Fruit fly (Drosophila melanogaster): ENCODE measurements around the gene CG4318.

The CG4318 gene

dm6 chrX:13135702-13136101 lies 19.0 kb downstream of the CG4318 start (continued):
- TF ChIP-seq CG18599 (GFP tag; optimal IDR thresholded peaks at IDR 0.05): peak; percentile 31
- peak; percentile 5 for TF ChIP-seq CG30431 (GFP tag; optimal IDR thresholded peaks at IDR 0.05)
- TF ChIP-seq Ptx1 (GFP tag; IDR thresholded peaks at IDR 0.05): peak; percentile 76
- TF ChIP-seq pfk (GFP tag; optimal IDR thresholded peaks at IDR 0.05): no peak
- TF ChIP-seq chinmo (GFP tag; IDR thresholded peaks at IDR 0.05; ENCODE audit: partially characterized antibody): no peak
- peak; percentile 28 for TF ChIP-seq gcm (GFP tag; optimal IDR thresholded peaks at IDR 0.05)
- TF ChIP-seq CG2129 (GFP tag; IDR thresholded peaks at IDR 0.05; ENCODE audit: partially characterized antibody): no peak
- peak; percentile 24; the same call in 1 of the 2 replicates for TF ChIP-seq MBD-R2 (GFP tag; IDR thresholded peaks at IDR 0.05)
- peak; percentile 15 for TF ChIP-seq Dek (tag; optimal IDR thresholded peaks at IDR 0.05)
- TF ChIP-seq CG12299 (tag; optimal IDR thresholded peaks at IDR 0.05): no peak
- no peak for TF ChIP-seq CG3995 (GFP tag; optimal IDR thresholded peaks at IDR 0.05)
- no peak for TF ChIP-seq pita (GFP tag; optimal IDR thresholded peaks at IDR 0.05)
- TF ChIP-seq CG1024 (GFP tag; IDR thresholded peaks at IDR 0.05): 0 out of 2 replicates have a peak, but pooled peaks have one; percentile 30
- peak; percentile 53 for TF ChIP-seq CG3407 (GFP tag; optimal IDR thresholded peaks at IDR 0.05)
- TF ChIP-seq mld (GFP tag; IDR thresholded peaks at IDR 0.05; ENCODE audit: partially characterized antibody): no peak
- peak; percentile 52 for TF ChIP-seq CG10979 (tag; optimal IDR thresholded peaks at IDR 0.05)
- TF ChIP-seq Ssrp (tag; optimal IDR thresholded peaks at IDR 0.05): peak; percentile 66
- no peak for TF ChIP-seq inv (GFP tag; IDR thresholded peaks at IDR 0.05; ENCODE audit: partially characterized antibody)
- peak in 1 of 2 experiments; percentile 86 for TF ChIP-seq eve (GFP tag; optimal IDR thresholded peaks at IDR 0.05)
- TF ChIP-seq CG17829 (tag; optimal IDR thresholded peaks at IDR 0.05): peak; percentile 31
- TF ChIP-seq HHEX (GFP tag; optimal IDR thresholded peaks at IDR 0.05): peak; percentile 8
- TF ChIP-seq CG6765 (GFP tag; optimal IDR thresholded peaks at IDR 0.05): no peak
- peak; percentile 63 for TF ChIP-seq Xrp1 (GFP tag; IDR thresholded peaks at IDR 0.05)
- peak; percentile 67 for TF ChIP-seq CG30403 (GFP tag; optimal IDR thresholded peaks at IDR 0.05)
- no peak for TF ChIP-seq CG7928 (GFP tag; optimal IDR thresholded peaks at IDR 0.05)
- TF ChIP-seq CG2712 (tag; optimal IDR thresholded peaks at IDR 0.05): peak; percentile 64
- TF ChIP-seq tx (GFP tag; optimal IDR thresholded peaks at IDR 0.05): peak; percentile 9
- no peak for TF ChIP-seq ERR (GFP tag; optimal IDR thresholded peaks at IDR 0.05)
- peak; percentile 52 for TF ChIP-seq mam (GFP tag; optimal IDR thresholded peaks at IDR 0.05)
- TF ChIP-seq sug (tag; optimal IDR thresholded peaks at IDR 0.05): no peak
- no peak for TF ChIP-seq CG4282 (GFP tag; optimal IDR thresholded peaks at IDR 0.05)
- peak; percentile 75 for TF ChIP-seq Drgx (GFP tag; IDR thresholded peaks at IDR 0.05)
- TF ChIP-seq ind (GFP tag; optimal IDR thresholded peaks at IDR 0.05): peak; percentile 74
- TF ChIP-seq ewg (GFP tag; optimal IDR thresholded peaks at IDR 0.05): peak; percentile 34
- 0 out of 3 replicates have a peak, but pooled peaks have one; percentile 23 for TF ChIP-seq croc (GFP tag; conservative IDR thresholded peaks at IDR 0.05)
- peak; percentile 57 for TF ChIP-seq run (tag; optimal IDR thresholded peaks at IDR 0.05)
- no peak for TF ChIP-seq D (optimal IDR thresholded peaks at IDR 0.05)
- peak; percentile 15 for TF ChIP-seq D (GFP tag; optimal IDR thresholded peaks at IDR 0.05)
- no peak for TF ChIP-seq Dfd (GFP tag; optimal IDR thresholded peaks at IDR 0.05)
- no peak for TF ChIP-seq da (GFP tag; optimal IDR thresholded peaks at IDR 0.05)
- no peak for TF ChIP-seq sd (tag; optimal IDR thresholded peaks at IDR 0.05)
- TF ChIP-seq zf30C (GFP tag; optimal IDR thresholded peaks at IDR 0.05): no peak
- TF ChIP-seq HmgZ (tag; optimal IDR thresholded peaks at IDR 0.05): no peak
- no peak for TF ChIP-seq luna (GFP tag; optimal IDR thresholded peaks at IDR 0.05)
- peak; percentile 43; the same call in 1 of the 2 replicates for TF ChIP-seq Atf6 (GFP tag; IDR thresholded peaks at IDR 0.05)
- TF ChIP-seq seq (GFP tag; IDR thresholded peaks at IDR 0.05): 0 out of 2 replicates have a peak, but pooled peaks have one; percentile 33
- TF ChIP-seq MTF-1 (GFP tag; optimal IDR thresholded peaks at IDR 0.05; ENCODE audit: borderline replicate concordance): peak; percentile 18
- TF ChIP-seq CG14441 (GFP tag; IDR thresholded peaks at IDR 0.05): peak; percentile 53
- TF ChIP-seq PHDP (tag; optimal IDR thresholded peaks at IDR 0.05): peak; percentile 48
